Fruit fly (Drosophila melanogaster) whole organism, adult: ENCODE results near the gene Wdr37.
A peak's percentile ranks its signal among the peaks of the same experiment; 100 is the strongest.

Experiments
- CG11617 ChIP-seq: fragments of 200-800 bp; sonication (Bioruptor generic); optimal IDR thresholded peaks from 2 replicates; lab custom pipeline; 2017; ENCODE audit warnings: mild to moderate bottlenecking, missing biosample characterization, missing genetic modification reagents, missing genetic modification characterization
- CG12768 ChIP-seq: fragments of 200-800 bp; sonication (Bioruptor generic); optimal IDR thresholded peaks from 2 replicates; lab custom pipeline; 2017; ENCODE audit warnings: missing biosample characterization, missing genetic modification characterization, mild to moderate bottlenecking, moderate library complexity, missing genetic modification reagents
- CG14711 ChIP-seq: fragments of 200-800 bp; sonication (Bioruptor generic); optimal IDR thresholded peaks from 2 replicates; lab custom pipeline; 2018; ENCODE audit warnings: missing biosample characterization, mild to moderate bottlenecking, missing genetic modification characterization, moderate library complexity
- CG1620 ChIP-seq: fragments of 200-800 bp; sonication (Bioruptor generic); optimal IDR thresholded peaks from 2 replicates; lab custom pipeline; 2016; ENCODE audit warnings: missing biosample characterization, missing genetic modification characterization
- CG33017 ChIP-seq: fragments of 200-800 bp; sonication (Bioruptor generic); optimal IDR thresholded peaks from 2 replicates; lab custom pipeline; 2018; ENCODE audit warnings: missing biosample characterization, mild to moderate bottlenecking, missing genetic modification characterization, moderate library complexity
- CG5204 ChIP-seq: fragments of 200-800 bp; sonication (Bioruptor generic); optimal IDR thresholded peaks from 2 replicates; lab custom pipeline; 2016; ENCODE audit warnings: missing biosample characterization, missing genetic modification characterization
- CG7045 ChIP-seq: fragments of 200-800 bp; sonication (Bioruptor generic); optimal IDR thresholded peaks from 2 replicates; lab custom pipeline; 2017; ENCODE audit warnings: missing biosample characterization, mild to moderate bottlenecking, missing genetic modification characterization
- CG7101 ChIP-seq: fragments of 200-800 bp; sonication (Bioruptor generic); optimal IDR thresholded peaks from 2 replicates; lab custom pipeline; 2018; ENCODE audit warnings: missing biosample characterization, mild to moderate bottlenecking, missing genetic modification characterization, moderate library complexity
- Clk ChIP-seq: fragments of 200-800 bp; sonication (Bioruptor generic); optimal IDR thresholded peaks from 2 replicates; lab custom pipeline; 2017; ENCODE audit warnings: missing biosample characterization, missing genetic modification characterization
- Crg-1 ChIP-seq: fragments of 200-800 bp; sonication (Bioruptor generic); optimal IDR thresholded peaks from 2 replicates; lab custom pipeline; 2016; ENCODE audit warnings: missing biosample characterization, missing genetic modification characterization
- Hr96 ChIP-seq: fragments of 200-800 bp; sonication (Bioruptor generic); optimal IDR thresholded peaks from 2 replicates; lab custom pipeline; 2016; ENCODE audit warnings: missing biosample characterization, missing genetic modification characterization
- Mnt ChIP-seq: fragments of 200-800 bp; sonication (Bioruptor generic); optimal IDR thresholded peaks from 2 replicates; lab custom pipeline; 2016; ENCODE audit warnings: missing biosample characterization, mild to moderate bottlenecking, missing genetic modification characterization
- bab1 ChIP-seq: fragments of 200-800 bp; sonication (Bioruptor generic); optimal IDR thresholded peaks from 3 replicates; lab custom pipeline; 2019; ENCODE audit warnings: missing biosample characterization, mild to moderate bottlenecking, missing genetic modification characterization, moderate library complexity
- cic ChIP-seq: fragments of 200-800 bp; sonication (Bioruptor generic); optimal IDR thresholded peaks from 2 replicates; lab custom pipeline; 2017; ENCODE audit warnings: missing biosample characterization, mild to moderate bottlenecking, missing genetic modification characterization, moderate library complexity
- cnc ChIP-seq, 2 experiments: fragments of >200 bp; optimal IDR thresholded peaks; 2 replicates each; lab custom pipeline; 2017
- kay ChIP-seq: fragments of 200-800 bp; sonication (Bioruptor generic); peaks from one replicate; lab custom pipeline; 2016; ENCODE audit warnings: missing biosample characterization, missing genetic modification characterization, borderline replicate concordance
- ovo ChIP-seq: fragments of 200-800 bp; sonication (Bioruptor generic); optimal IDR thresholded peaks from 2 replicates; lab custom pipeline; 2016; ENCODE audit warnings: missing biosample characterization, missing genetic modification characterization
- pad ChIP-seq: fragments of 200-800 bp; sonication (Bioruptor generic); optimal IDR thresholded peaks from 3 replicates; lab custom pipeline; 2017; ENCODE audit warnings: missing biosample characterization, missing genetic modification characterization, mild to moderate bottlenecking, moderate library complexity, missing genetic modification reagents
- tj ChIP-seq: fragments of 200-800 bp; sonication (Bioruptor generic); optimal IDR thresholded peaks from 3 replicates; lab custom pipeline; 2017; ENCODE audit warnings: missing biosample characterization, mild to moderate bottlenecking, missing genetic modification characterization, moderate library complexity
- toe ChIP-seq: fragments of 200-800 bp; sonication (Bioruptor generic); optimal IDR thresholded peaks from 2 replicates; lab custom pipeline; 2016; ENCODE audit warnings: missing biosample characterization, missing genetic modification characterization

The Wdr37 gene

DNA sequence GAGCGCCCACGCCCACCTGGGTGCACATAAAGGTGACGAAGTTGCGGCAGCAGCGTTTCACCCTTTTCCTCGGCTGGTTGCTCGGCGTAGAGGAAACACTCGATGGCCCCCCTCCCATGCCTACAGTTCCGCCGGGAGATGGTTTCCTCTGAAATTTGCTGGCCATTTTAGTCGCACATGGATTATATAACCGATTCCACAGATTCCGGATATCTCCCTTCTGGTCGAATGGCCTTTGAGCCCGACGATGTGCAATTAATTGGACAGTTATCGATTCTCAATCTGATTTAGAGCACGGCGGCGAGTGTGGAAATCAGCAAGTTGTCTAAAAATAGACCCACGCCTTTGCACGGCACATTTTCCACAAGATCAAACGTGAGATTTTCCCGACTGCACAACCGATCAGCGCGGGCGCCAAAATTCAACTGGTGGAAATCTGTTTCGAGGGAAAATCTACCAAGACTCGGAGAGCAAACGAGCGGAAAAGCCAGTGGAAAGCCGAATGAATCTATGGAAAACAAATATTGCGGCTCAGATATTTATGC lies 8.8 kb upstream of the Wdr37 start, which contains the start of gene CG10864:
CG10864 (minus strand) TSS at position 427 of the 545 bp plus-strand sequence.
- TF ChIP-seq CG33017 (tag; lab: Kevin White, UChicago) (no peak), CG12768 (GFP tag; lab: Kevin White, UChicago) (no peak), pad (no peak), CG1620 (GFP tag; lab: Kevin White, UChicago) (no peak), Mnt (GFP tag; lab: Kevin White, UChicago) (no peak), bab1 (GFP tag; lab: Kevin White, UChicago) (no peak), ovo (GFP tag; lab: Kevin White, UChicago) (no peak), toe (GFP tag; lab: Kevin White, UChicago) (no peak), tj (GFP tag; lab: Kevin White, UChicago) (no peak), CG14711 (no peak), cic (GFP tag; lab: Kevin White, UChicago) (no peak), CG7045 (GFP tag; lab: Kevin White, UChicago) (no peak)

dm6 chr3R:18404713-18405112 lies 2.2 kb upstream of the Wdr37 start, which contains the start of gene CG7685:
CG7685 (plus strand) TSS chr3R:18404940.
- peak; percentile 80 for TF ChIP-seq CG11617 (GFP tag; lab: Kevin White, UChicago)
- peak; percentile 80 for TF ChIP-seq Hr96 (GFP tag; lab: Kevin White, UChicago)
- TF ChIP-seq Crg-1 (GFP tag; lab: Kevin White, UChicago) = peak; percentile 86
- no peak for TF ChIP-seq kay (GFP tag; lab: Kevin White, UChicago)
- TF ChIP-seq ovo (GFP tag; lab: Kevin White, UChicago) = no peak
- no peak for TF ChIP-seq CG5204 (GFP tag; lab: Kevin White, UChicago)
- peak; percentile 49 for TF ChIP-seq tj (GFP tag; lab: Kevin White, UChicago)
- peak; percentile 66 for TF ChIP-seq CG7045 (GFP tag; lab: Kevin White, UChicago)
- TF ChIP-seq pad = peak; percentile 61
- TF ChIP-seq CG33017 (tag; lab: Kevin White, UChicago) = peak; percentile 73
- peak; percentile 81 for TF ChIP-seq CG7101 (tag; lab: Kevin White, UChicago)
- TF ChIP-seq CG1620 (GFP tag; lab: Kevin White, UChicago) = peak; percentile 71
- peak; percentile 57 for TF ChIP-seq Clk (GFP tag; lab: Kevin White, UChicago)
- peak; percentile 80 for TF ChIP-seq bab1 (GFP tag; lab: Kevin White, UChicago)
- no peak for TF ChIP-seq cnc (optimal IDR thresholded peaks at IDR 0.05; lab: Kevin White, UChicago)
- peak; percentile 37 for TF ChIP-seq cic (GFP tag; lab: Kevin White, UChicago)
- TF ChIP-seq Mnt (GFP tag; lab: Kevin White, UChicago) = peak; percentile 76
- TF ChIP-seq CG14711 = peak; percentile 95
- peak; percentile 76 for TF ChIP-seq toe (GFP tag; lab: Kevin White, UChicago)
- TF ChIP-seq CG12768 (GFP tag; lab: Kevin White, UChicago) = peak; percentile 84

dm6 chr3R:18399698-18400020 lies 2.9 kb downstream of the Wdr37 start:
- TF ChIP-seq CG14711 (no peak), CG5204 (GFP tag; lab: Kevin White, UChicago) (no peak), CG7045 (GFP tag; lab: Kevin White, UChicago) (no peak), Clk (GFP tag; lab: Kevin White, UChicago) (no peak), CG12768 (GFP tag; lab: Kevin White, UChicago) (no peak), cnc (optimal IDR thresholded peaks at IDR 0.05; lab: Kevin White, UChicago) (no peak), pad (no peak), kay (GFP tag; lab: Kevin White, UChicago) (no peak), Hr96 (GFP tag; lab: Kevin White, UChicago) (no peak), ovo (GFP tag; lab: Kevin White, UChicago) (no peak), CG1620 (GFP tag; lab: Kevin White, UChicago) (no peak), CG7101 (tag; lab: Kevin White, UChicago) (no peak)

DNA sequence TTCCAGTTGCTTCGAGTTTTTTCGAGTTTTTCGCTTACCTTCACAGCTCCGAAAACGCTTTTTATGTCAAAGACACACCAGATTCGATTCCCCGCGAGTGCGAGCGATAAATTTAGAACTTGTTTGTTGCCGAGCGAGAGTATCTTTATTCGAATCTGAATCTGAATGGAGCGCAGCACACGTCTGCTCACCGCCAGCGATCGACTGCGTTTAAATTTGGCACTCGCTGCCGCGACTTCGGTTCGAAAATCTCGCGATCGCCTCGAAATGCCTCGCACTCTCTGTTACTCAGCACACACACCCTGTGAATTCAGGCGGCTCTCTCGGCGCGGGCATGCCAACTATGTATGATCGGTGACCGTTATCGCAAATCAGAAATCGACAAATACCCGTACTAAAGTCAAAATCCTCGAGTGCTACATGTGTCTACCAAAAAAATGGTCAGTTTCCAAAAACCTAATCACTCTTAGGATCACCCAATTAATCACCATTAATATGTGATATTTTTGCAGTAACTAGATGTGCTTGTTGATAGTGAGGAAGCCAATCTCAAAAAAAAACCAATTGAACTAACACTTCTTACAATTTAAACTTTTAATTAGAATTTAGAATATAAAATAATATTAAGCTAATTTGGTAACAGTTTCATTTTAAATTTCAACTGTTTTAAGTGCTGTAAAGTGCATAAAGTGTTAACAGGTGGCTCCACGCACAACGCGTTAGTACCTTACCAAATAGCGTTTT lies 3.4 kb downstream of the Wdr37 start, which contains the start of gene Vha100-2:
Vha100-2 (minus strand) TSS at position 216 of the 744 bp plus-strand sequence.
- TF ChIP-seq Mnt (GFP tag; lab: Kevin White, UChicago) (peak; percentile 42), tj (GFP tag; lab: Kevin White, UChicago) (peak; percentile 17), CG7045 (GFP tag; lab: Kevin White, UChicago) (no peak), CG33017 (tag; lab: Kevin White, UChicago) (no peak), ovo (GFP tag; lab: Kevin White, UChicago) (no peak), toe (GFP tag; lab: Kevin White, UChicago) (no peak), Hr96 (GFP tag; lab: Kevin White, UChicago) (peak; percentile 24), CG12768 (GFP tag; lab: Kevin White, UChicago) (peak; percentile 77), CG1620 (GFP tag; lab: Kevin White, UChicago) (peak; percentile 65), CG7101 (tag; lab: Kevin White, UChicago) (peak; percentile 12), cic (GFP tag; lab: Kevin White, UChicago) (peak; percentile 51), CG5204 (GFP tag; lab: Kevin White, UChicago) (peak; percentile 22), CG14711 (peak; percentile 29), bab1 (GFP tag; lab: Kevin White, UChicago) (peak; percentile 19), Crg-1 (GFP tag; lab: Kevin White, UChicago) (no peak), Clk (GFP tag; lab: Kevin White, UChicago) (no peak), cnc (optimal IDR thresholded peaks at IDR 0.05; lab: Kevin White, UChicago) (no peak), pad (peak; percentile 56), CG11617 (GFP tag; lab: Kevin White, UChicago) (no peak), kay (GFP tag; lab: Kevin White, UChicago) (no peak)

DNA sequence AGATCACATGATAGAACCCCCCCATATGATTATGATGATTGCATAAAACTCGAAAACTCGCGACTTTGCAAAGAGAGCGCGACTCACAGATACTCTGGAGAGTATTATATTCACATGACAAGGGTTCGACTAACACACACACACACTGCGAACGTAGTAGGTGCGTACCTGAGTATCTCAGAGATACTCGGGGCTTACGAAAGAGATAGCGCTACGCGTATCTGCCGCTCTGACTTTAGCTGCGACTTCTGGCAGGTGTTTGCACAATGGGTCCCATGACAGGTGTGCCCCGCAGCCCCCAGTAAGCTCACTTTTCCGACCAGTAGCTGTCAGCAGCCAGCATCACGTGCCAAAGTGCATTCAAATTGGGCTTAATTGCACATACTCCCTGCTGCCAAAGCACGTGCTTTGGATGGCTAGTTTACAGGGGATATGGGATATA lies 4.0 kb downstream of the Wdr37 start:
- TF ChIP-seq tj (GFP tag; lab: Kevin White, UChicago) (peak; percentile 35), cic (GFP tag; lab: Kevin White, UChicago) (no peak), Mnt (GFP tag; lab: Kevin White, UChicago) (peak; percentile 8), toe (GFP tag; lab: Kevin White, UChicago) (no peak), CG7045 (GFP tag; lab: Kevin White, UChicago) (no peak), CG1620 (GFP tag; lab: Kevin White, UChicago) (no peak), CG33017 (tag; lab: Kevin White, UChicago) (no peak), CG11617 (GFP tag; lab: Kevin White, UChicago) (no peak)
